Worm (Caenorhabditis elegans) whole organism, L4 larva: ENCODE measurements around the gene F38A5.2.

Experiments used
- F26F4.8 ChIP-seq: fragments of 200-800 bp; sonication (Bioruptor generic); conservative IDR thresholded peaks from 2 replicates; pipeline ENCODE4 v1.3.6; 2022; ENCODE audit warnings: missing genetic modification characterization, missing compliant biosample characterization
- F37D6.2 ChIP-seq: sonication (generic microtip); optimal IDR thresholded peaks from 2 replicates; lab custom pipeline; 2016; ENCODE audit warnings: mild to moderate bottlenecking, missing genetic modification characterization, missing compliant biosample characterization
- F44E2.7 ChIP-seq: fragments of 200-800 bp; sonication (Bioruptor generic); IDR thresholded peaks from 2 replicates; pipeline ENCODE4 v2.1.2; 2022; ENCODE audit warnings: missing genetic modification characterization, missing compliant biosample characterization
- F49E8.2 ChIP-seq: sonication (generic microtip); optimal IDR thresholded peaks from 2 replicates; lab custom pipeline; 2016; ENCODE audit warnings: missing compliant biosample characterization, mild to moderate bottlenecking, missing genetic modification characterization, borderline replicate concordance
- Y5F2A.4 ChIP-seq: fragments of 200-800 bp; sonication (Bioruptor generic); optimal IDR thresholded peaks from 2 replicates; lab custom pipeline; 2018; ENCODE audit warnings: mild to moderate bottlenecking, missing genetic modification characterization, missing compliant biosample characterization
- Y75B8A.6 ChIP-seq: fragments of 200-800 bp; sonication (Bioruptor generic); IDR thresholded peaks from 2 replicates; pipeline ENCODE4 v1.3.6; 2022; ENCODE audit warnings: missing genetic modification reagents, missing genetic modification characterization, missing compliant biosample characterization
- aha-1 ChIP-seq: fragments of 150-350 bp; peaks from one replicate; lab custom pipeline; 2014; ENCODE audit warnings: missing biosample characterization, missing genetic modification characterization
- aly-2 ChIP-seq: sonication (generic microtip); optimal IDR thresholded peaks from 2 replicates; lab custom pipeline; 2018; ENCODE audit warnings: missing biosample characterization, missing genetic modification characterization
- ceh-20 ChIP-seq: fragments of 200-800 bp; sonication (Bioruptor generic); IDR thresholded peaks from 2 replicates; pipeline ENCODE4 v1.3.6; 2022; ENCODE audit warnings: missing genetic modification reagents, missing genetic modification characterization, missing compliant biosample characterization
- ceh-44 ChIP-seq: fragments of 200-800 bp; sonication (Bioruptor generic); IDR thresholded peaks from 2 replicates; pipeline ENCODE4 v1.3.6; 2022; ENCODE audit warnings: missing genetic modification reagents, missing genetic modification characterization, missing compliant biosample characterization
- ces-1 ChIP-seq: fragments of 150-350 bp; sonication (generic microtip); optimal IDR thresholded peaks from 4 replicates; lab custom pipeline; 2014; ENCODE audit warnings: missing biosample characterization, missing genetic modification reagents, missing genetic modification characterization
- cey-2 ChIP-seq: sonication (generic microtip); optimal IDR thresholded peaks from 3 replicates; lab custom pipeline; 2017; ENCODE audit warnings: missing genetic modification characterization, mild to moderate bottlenecking, missing compliant biosample characterization, antibody characterized with exemption, borderline replicate concordance; ENCODE audit not compliant: insufficient read depth
- ctbp-1 ChIP-seq: fragments of 200-800 bp; sonication (Bioruptor generic); IDR thresholded peaks from 2 replicates; pipeline ENCODE4 v1.3.6; 2022; ENCODE audit warnings: missing genetic modification reagents, missing genetic modification characterization, missing compliant biosample characterization
- daf-16 ChIP-seq, 3 experiments: sonication (generic microtip); optimal IDR thresholded peaks; 2 replicates each; lab custom pipeline; 2016 to 2017; ENCODE audit warnings: missing genetic modification characterization in 3 of 3, missing genetic modification reagents in 3 of 3, mild to moderate bottlenecking in 2 of 3, missing compliant biosample characterization in 2 of 3, missing biosample characterization in 1 of 3, moderate library complexity in 1 of 3
- dmd-6 ChIP-seq: fragments of 200-800 bp; sonication (Bioruptor generic); IDR thresholded peaks from 2 replicates; pipeline ENCODE4 v1.3.6; 2022; ENCODE audit warnings: missing genetic modification reagents, missing genetic modification characterization, missing compliant biosample characterization
- dmd-8 ChIP-seq: fragments of 200-800 bp; sonication (Bioruptor generic); IDR thresholded peaks from 2 replicates; pipeline ENCODE4 v1.3.6; 2022; ENCODE audit warnings: missing genetic modification characterization, missing compliant biosample characterization
- dmd-9 ChIP-seq: fragments of 200-800 bp; sonication (Bioruptor generic); IDR thresholded peaks from 2 replicates; pipeline ENCODE4 v1.3.6; 2022; ENCODE audit warnings: missing genetic modification reagents, missing genetic modification characterization, missing compliant biosample characterization
- dpl-1 ChIP-seq: fragments of 150-350 bp; optimal IDR thresholded peaks from 2 replicates; lab custom pipeline; 2014; ENCODE audit warnings: missing biosample characterization, missing genetic modification reagents, missing genetic modification characterization
- dve-1 ChIP-seq: sonication (generic microtip); optimal IDR thresholded peaks from 2 replicates; lab custom pipeline; 2017; ENCODE audit warnings: antibody characterized with exemption, mild to moderate bottlenecking, missing genetic modification characterization, missing compliant biosample characterization; ENCODE audit not compliant: insufficient read depth
- egl-27 ChIP-seq: sonication (generic microtip); optimal IDR thresholded peaks from 3 replicates; lab custom pipeline; 2017; ENCODE audit warnings: missing biosample characterization, missing genetic modification reagents, missing genetic modification characterization
- hlh-30 ChIP-seq: sonication (generic microtip); optimal IDR thresholded peaks from 2 replicates; lab custom pipeline; 2017; ENCODE audit warnings: antibody characterized with exemption, mild to moderate bottlenecking, missing genetic modification characterization, missing compliant biosample characterization; ENCODE audit not compliant: insufficient read depth
- hmg-1.1 ChIP-seq: fragments of 200-800 bp; sonication (Bioruptor generic); IDR thresholded peaks from 2 replicates; pipeline ENCODE4 v1.3.6; 2022; ENCODE audit warnings: missing genetic modification reagents, missing genetic modification characterization, missing compliant biosample characterization
- jun-1 ChIP-seq: fragments of 150-350 bp; optimal IDR thresholded peaks from 2 replicates; lab custom pipeline; 2014; ENCODE audit warnings: missing biosample characterization, missing genetic modification reagents, missing genetic modification characterization
- lin-38 ChIP-seq: fragments of 200-800 bp; sonication (Bioruptor generic); IDR thresholded peaks from 2 replicates; pipeline ENCODE4 v1.3.6; 2022; ENCODE audit warnings: missing genetic modification reagents, missing genetic modification characterization, missing compliant biosample characterization
- lsy-2 ChIP-seq, 2 experiments: fragments of 150-350 bp in 1 of 2; sonication (generic microtip) in 1 of 2; optimal IDR thresholded peaks; 2 replicates each; lab custom pipeline; 2014 to 2017; ENCODE audit warnings: missing biosample characterization in 2 of 2, missing genetic modification characterization in 2 of 2
- mdl-1 ChIP-seq, 2 experiments: fragments of 150-350 bp in 1 of 2; sonication (generic microtip) in 1 of 2; optimal IDR thresholded peaks; 2 replicates each; lab custom pipeline; 2014 to 2017; ENCODE audit warnings: missing biosample characterization in 2 of 2, missing genetic modification characterization in 2 of 2
- mep-1 ChIP-seq: fragments of 150-350 bp; sonication (generic microtip); optimal IDR thresholded peaks from 3 replicates; lab custom pipeline; 2014; ENCODE audit warnings: missing biosample characterization, missing genetic modification characterization
- mes-2 ChIP-seq: sonication (generic microtip); optimal IDR thresholded peaks from 2 replicates; lab custom pipeline; 2016; ENCODE audit warnings: missing genotype, mild to moderate bottlenecking, missing genetic modification characterization, missing compliant biosample characterization; ENCODE audit not compliant: poor library complexity, severe bottlenecking
- mxl-3 ChIP-seq: fragments of 200-800 bp; sonication (Bioruptor generic); optimal IDR thresholded peaks from 2 replicates; lab custom pipeline; 2018; ENCODE audit warnings: mild to moderate bottlenecking, missing genetic modification characterization, missing compliant biosample characterization
- nhr-102 ChIP-seq: sonication (generic microtip); optimal IDR thresholded peaks from 2 replicates; lab custom pipeline; 2016; ENCODE audit warnings: mild to moderate bottlenecking, missing genetic modification characterization, moderate library complexity, missing compliant biosample characterization
- nhr-11 ChIP-seq: fragments of 150-350 bp; optimal IDR thresholded peaks from 2 replicates; lab custom pipeline; 2014; ENCODE audit warnings: missing biosample characterization, missing genetic modification characterization
- nhr-111 ChIP-seq: fragments of 200-800 bp; sonication (Bioruptor generic); optimal IDR thresholded peaks from 2 replicates; lab custom pipeline; 2018; ENCODE audit warnings: mild to moderate bottlenecking, missing genetic modification characterization, missing compliant biosample characterization
- nhr-6 ChIP-seq: fragments of 150-350 bp; optimal IDR thresholded peaks from 2 replicates; lab custom pipeline; 2014; ENCODE audit warnings: missing biosample characterization, missing genetic modification characterization
- nhr-76 ChIP-seq: fragments of 150-350 bp; optimal IDR thresholded peaks from 2 replicates; lab custom pipeline; 2014; ENCODE audit warnings: missing biosample characterization, missing genetic modification characterization
- php-3 ChIP-seq: fragments of 200-800 bp; sonication (Bioruptor generic); IDR thresholded peaks from 2 replicates; pipeline ENCODE4 v1.3.6; 2022; ENCODE audit warnings: missing genetic modification reagents, missing genetic modification characterization, missing compliant biosample characterization
- saeg-2 ChIP-seq: fragments of 200-800 bp; sonication (Bioruptor generic); IDR thresholded peaks from 2 replicates; pipeline ENCODE4 v1.3.6; 2022; ENCODE audit warnings: missing genetic modification reagents, missing genetic modification characterization, missing compliant biosample characterization
- set-16 ChIP-seq: fragments of 200-800 bp; sonication (Bioruptor generic); IDR thresholded peaks from 2 replicates; pipeline ENCODE4 v1.3.6; 2022; ENCODE audit warnings: missing genetic modification reagents, missing genetic modification characterization, missing compliant biosample characterization
- skn-1 ChIP-seq: fragments of 150-350 bp; optimal IDR thresholded peaks from 2 replicates; lab custom pipeline; 2014; ENCODE audit warnings: missing biosample characterization, missing genetic modification characterization
- snpc-1.2 ChIP-seq: fragments of 200-800 bp; sonication (Bioruptor generic); IDR thresholded peaks from 2 replicates; pipeline ENCODE4 v1.3.6; 2022; ENCODE audit warnings: missing genetic modification reagents, missing genetic modification characterization, missing compliant biosample characterization
- snpc-4 ChIP-seq: fragments of 150-350 bp; optimal IDR thresholded peaks from 2 replicates; lab custom pipeline; 2014; ENCODE audit warnings: missing biosample characterization, missing genetic modification characterization
- spr-3 ChIP-seq: fragments of 200-800 bp; sonication (Bioruptor generic); optimal IDR thresholded peaks from 2 replicates; lab custom pipeline; 2018; ENCODE audit warnings: mild to moderate bottlenecking, missing genetic modification characterization, missing compliant biosample characterization
- tag-97 ChIP-seq: fragments of 200-800 bp; sonication (Bioruptor generic); IDR thresholded peaks from 2 replicates; pipeline ENCODE4 v1.3.6; 2022; ENCODE audit warnings: missing genetic modification characterization, missing compliant biosample characterization
- unc-130 ChIP-seq: sonication (generic microtip); optimal IDR thresholded peaks from 2 replicates; lab custom pipeline; 2016; ENCODE audit warnings: missing genetic modification reagents, missing genetic modification characterization, missing compliant biosample characterization
- unc-62 ChIP-seq, 3 experiments: fragments of 150-350 bp in 1 of 3; sonication (generic microtip); optimal IDR thresholded peaks in 2 of 3; peaks in 1 of 3; 1 replicate in 1 of 3; 2 replicates in 2 of 3; lab custom pipeline; 2014 to 2017; ENCODE audit warnings: missing biosample characterization in 3 of 3, missing genetic modification characterization in 3 of 3, missing genetic modification reagents in 3 of 3, missing genotype in 1 of 3
- vab-7 ChIP-seq: fragments of 200-800 bp; sonication (Bioruptor generic); IDR thresholded peaks from 2 replicates; pipeline ENCODE4 v1.3.6; 2022; ENCODE audit warnings: missing genetic modification reagents, missing genetic modification characterization, missing compliant biosample characterization
- zip-11 ChIP-seq: fragments of 200-800 bp; sonication (Bioruptor generic); IDR thresholded peaks from 2 replicates; pipeline ENCODE4 v1.3.6; 2022; ENCODE audit warnings: missing genetic modification characterization, missing compliant biosample characterization
- ztf-7 ChIP-seq: fragments of 150-350 bp; optimal IDR thresholded peaks from 2 replicates; lab custom pipeline; 2014; ENCODE audit warnings: missing biosample characterization, missing genetic modification characterization

The F38A5.2 gene

DNA sequence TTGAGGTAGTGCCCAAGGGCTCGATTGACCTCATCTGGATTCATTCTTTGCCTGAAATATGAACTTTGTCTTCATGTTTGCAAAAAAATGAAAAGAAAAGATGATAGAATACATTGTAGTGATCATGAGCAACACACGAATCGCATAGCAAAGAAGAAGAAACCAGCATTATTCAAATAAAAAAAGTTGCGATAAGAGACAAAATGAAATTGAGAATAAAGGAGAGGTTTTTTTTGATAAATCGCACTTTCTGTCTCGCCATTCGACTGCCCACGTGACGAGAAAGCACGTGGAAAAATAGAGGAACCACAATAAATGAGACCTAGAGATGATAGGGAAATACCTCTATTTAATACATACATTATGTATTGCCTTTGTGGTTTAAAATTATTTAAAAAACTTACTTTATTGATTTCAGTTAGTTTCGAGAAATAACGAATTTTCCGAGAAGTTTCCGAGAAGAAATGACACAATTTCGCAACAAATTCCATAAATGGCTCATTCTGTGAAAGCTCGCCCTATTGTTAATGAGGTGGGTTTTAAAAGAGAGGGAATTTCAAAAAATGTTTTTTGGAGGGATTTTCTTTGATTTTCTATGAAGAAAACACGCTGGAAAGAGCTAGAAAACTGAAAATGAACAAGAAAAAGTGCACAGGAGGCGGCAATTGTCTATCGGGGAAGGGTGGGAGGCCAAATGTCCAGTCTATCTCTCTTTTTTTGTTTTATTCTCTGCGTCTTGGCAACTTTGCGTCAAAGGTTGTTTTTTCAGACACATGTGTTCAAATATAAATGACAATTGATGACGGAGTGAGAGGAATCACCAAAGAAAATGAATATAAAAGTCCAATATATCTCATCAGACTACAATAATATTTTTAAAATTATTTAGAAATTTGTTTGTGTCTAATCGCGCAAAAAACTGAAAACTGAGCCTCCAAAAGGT lies 29.5 kb downstream of the F38A5.2 start, which contains the start of gene paqr-1:
Gene paqr-1, minus strand, starts transcription at position 51 of the 943 bp plus-strand sequence.
- peak in 1 of 2 experiments; percentile 43 for TF ChIP-seq lsy-2 (tag; optimal IDR thresholded peaks at IDR 0.05; lab: Kevin White, UChicago)
- TF ChIP-seq Y75B8A.6 = no peak
- no peak for TF ChIP-seq jun-1 (tag; lab: Kevin White, UChicago)
- TF ChIP-seq nhr-11 (tag; lab: Kevin White, UChicago) = no peak
- TF ChIP-seq F44E2.7 = no peak
- TF ChIP-seq mes-2 (tag; lab: Kevin White, UChicago) = peak; percentile 23
- TF ChIP-seq ceh-44 (GFP tag; lab: Robert Waterston, UW) = no peak
- no peak for TF ChIP-seq nhr-111 (GFP tag; lab: Kevin White, UChicago)
- no peak for TF ChIP-seq set-16
- no peak for TF ChIP-seq vab-7 (GFP tag; lab: Robert Waterston, UW)
- no peak for TF ChIP-seq dmd-9
- TF ChIP-seq ces-1 (GFP tag; lab: Kevin White, UChicago) = no peak
- TF ChIP-seq ctbp-1 (GFP tag; lab: Robert Waterston, UW) = no peak
- peak in 1 of 2 experiments; percentile 9 for TF ChIP-seq unc-62 (GFP tag; optimal IDR thresholded peaks at IDR 0.05 in 1 of 2; lab: Kevin White, UChicago)
- no peak for TF ChIP-seq unc-62 (tag; optimal IDR thresholded peaks at IDR 0.05; lab: Kevin White, UChicago)
- peak; percentile 34 for TF ChIP-seq mep-1 (tag; lab: Kevin White, UChicago)
- TF ChIP-seq lin-38 = 0 out of 2 replicates have a peak, but pooled peaks have one; percentile 22
- TF ChIP-seq Y5F2A.4 (GFP tag; lab: Kevin White, UChicago) = no peak
- no peak for TF ChIP-seq ztf-7 (tag; lab: Kevin White, UChicago)
- no peak for TF ChIP-seq snpc-4 (tag; lab: Kevin White, UChicago)
- no peak for TF ChIP-seq unc-130
- TF ChIP-seq cey-2 = peak; percentile 80
- TF ChIP-seq zip-11 (GFP tag; lab: Robert Waterston, UW) = no peak
- 0 out of 2 replicates have a peak, but pooled peaks have one; percentile 19 for TF ChIP-seq hmg-1.1 (GFP tag; lab: Robert Waterston, UW)
- TF ChIP-seq saeg-2 (GFP tag; lab: Robert Waterston, UW) = no peak
- TF ChIP-seq ceh-20 (GFP tag; lab: Robert Waterston, UW) = no peak
- no peak for TF ChIP-seq F49E8.2 (tag; lab: Kevin White, UChicago)
- no peak for TF ChIP-seq php-3
- peak; percentile 82 for TF ChIP-seq hlh-30 (tag; lab: Kevin White, UChicago)
- peak; percentile 72 for TF ChIP-seq dpl-1 (GFP tag; lab: Kevin White, UChicago)
- peak; percentile 56 for TF ChIP-seq aha-1
- no peak for TF ChIP-seq snpc-1.2 (GFP tag; lab: Robert Waterston, UW)
- peak; percentile 58 for TF ChIP-seq dmd-6 (GFP tag; lab: Robert Waterston, UW)
- TF ChIP-seq daf-16 (GFP tag; optimal IDR thresholded peaks at IDR 0.05; lab: Kevin White, UChicago) = peak in 1 of 2 experiments; percentile 7
- peak; percentile 55 for TF ChIP-seq daf-16 (tag; optimal IDR thresholded peaks at IDR 0.05; lab: Kevin White, UChicago)
- peak; percentile 56 for TF ChIP-seq dve-1 (tag; lab: Kevin White, UChicago)
- no peak for TF ChIP-seq nhr-6 (tag; lab: Kevin White, UChicago)
- peak in 1 of 2 experiments; percentile 74 for TF ChIP-seq mdl-1 (tag; optimal IDR thresholded peaks at IDR 0.05; lab: Kevin White, UChicago)
- TF ChIP-seq nhr-76 (tag; lab: Kevin White, UChicago) = no peak
- TF ChIP-seq nhr-102 (tag; lab: Kevin White, UChicago) = no peak
- TF ChIP-seq F37D6.2 (tag; lab: Kevin White, UChicago) = no peak
- TF ChIP-seq mxl-3 (GFP tag; lab: Kevin White, UChicago) = peak; percentile 49
- no peak for TF ChIP-seq egl-27 (tag; lab: Kevin White, UChicago)
- no peak for TF ChIP-seq aly-2
- no peak for TF ChIP-seq dmd-8 (GFP tag; lab: Robert Waterston, UW)
- TF ChIP-seq tag-97 (GFP tag; lab: Robert Waterston, UW) = no peak
- TF ChIP-seq skn-1 (tag; lab: Kevin White, UChicago) = no peak
- TF ChIP-seq spr-3 (GFP tag; lab: Kevin White, UChicago) = no peak
- TF ChIP-seq F26F4.8 = no peak
